Fruit fly (Drosophila melanogaster) whole organism, embryonic: Measurements from ENCODE around the gene CG5850.

Source experiments
- Abd-B ChIP-seq: fragments of 200-800 bp; sonication (Bioruptor generic); optimal IDR thresholded peaks from 2 replicates; lab custom pipeline; 2018; ENCODE audit warnings: missing biosample characterization, mild to moderate bottlenecking, missing genetic modification characterization, moderate library complexity
- Ada2b ChIP-seq: fragments of 200-800 bp; sonication (Bioruptor generic); IDR thresholded peaks from 2 replicates; pipeline ENCODE4 v1.3.6; 2022; ENCODE audit warnings: missing biosample characterization, missing genetic modification characterization
- Antp ChIP-seq: fragments of 200-800 bp; sonication (Bioruptor generic); optimal IDR thresholded peaks from 3 replicates; lab custom pipeline; 2016; ENCODE audit warnings: missing biosample characterization, missing genetic modification characterization
- CG10209 ChIP-seq: fragments of 200-800 bp; sonication (Bioruptor generic); optimal IDR thresholded peaks from 3 replicates; lab custom pipeline; 2017; ENCODE audit warnings: missing biosample characterization, mild to moderate bottlenecking, missing genetic modification characterization, missing genetic modification reagents
- CG11696 ChIP-seq: fragments of 200-800 bp; sonication (Bioruptor generic); IDR thresholded peaks from 2 replicates; pipeline ENCODE4 v1.3.6; 2022; ENCODE audit warnings: missing biosample characterization, missing genetic modification characterization
- CG12299 ChIP-seq: fragments of 200-800 bp; sonication (Bioruptor generic); optimal IDR thresholded peaks from 2 replicates; lab custom pipeline; 2018; ENCODE audit warnings: missing biosample characterization, mild to moderate bottlenecking, missing genetic modification characterization
- CG12391 ChIP-seq: fragments of 200-800 bp; sonication (Bioruptor generic); optimal IDR thresholded peaks from 3 replicates; lab custom pipeline; 2018; ENCODE audit warnings: missing biosample characterization, mild to moderate bottlenecking, missing genetic modification characterization, moderate library complexity
- CG13296 ChIP-seq: fragments of 200-800 bp; sonication (Bioruptor generic); optimal IDR thresholded peaks from 3 replicates; lab custom pipeline; 2018; ENCODE audit warnings: missing biosample characterization, mild to moderate bottlenecking, missing genetic modification characterization
- CG14710 ChIP-seq: fragments of 200-800 bp; sonication (Bioruptor generic); optimal IDR thresholded peaks from 3 replicates; lab custom pipeline; 2019; ENCODE audit warnings: missing biosample characterization, mild to moderate bottlenecking, missing genetic modification characterization, moderate library complexity
- CG14965 ChIP-seq: fragments of 200-800 bp; sonication (Bioruptor generic); optimal IDR thresholded peaks from 2 replicates; lab custom pipeline; 2016; ENCODE audit warnings: missing biosample characterization, missing genetic modification characterization, borderline replicate concordance
- CG15514 ChIP-seq: fragments of 200-800 bp; sonication (Bioruptor generic); optimal IDR thresholded peaks from 3 replicates; lab custom pipeline; 2017; ENCODE audit warnings: missing biosample characterization, missing genetic modification characterization, mild to moderate bottlenecking, moderate library complexity, missing genetic modification reagents
- CG1602 ChIP-seq: fragments of 200-800 bp; sonication (Bioruptor generic); optimal IDR thresholded peaks from 3 replicates; lab custom pipeline; 2016; ENCODE audit warnings: missing biosample characterization, missing genetic modification characterization
- CG16863 ChIP-seq: fragments of 200-800 bp; sonication (Bioruptor generic); optimal IDR thresholded peaks from 3 replicates; lab custom pipeline; 2016; ENCODE audit warnings: missing biosample characterization, missing genetic modification characterization
- CG17829 ChIP-seq: fragments of 200-800 bp; optimal IDR thresholded peaks from 2 replicates; lab custom pipeline; 2019; ENCODE audit warnings: missing biosample characterization, mild to moderate bottlenecking, missing genetic modification characterization, moderate library complexity
- CG18476 ChIP-seq: fragments of 200-800 bp; sonication (Bioruptor generic); optimal IDR thresholded peaks from 2 replicates; lab custom pipeline; 2016; ENCODE audit warnings: missing biosample characterization, mild to moderate bottlenecking, missing genetic modification characterization
- CG34224 ChIP-seq: fragments of 200-800 bp; sonication (Bioruptor generic); IDR thresholded peaks from 3 replicates; pipeline ENCODE4 v1.3.6; 2022; ENCODE audit warnings: missing biosample characterization, missing genetic modification characterization; ENCODE audit not compliant: partially characterized antibody
- CG3847 ChIP-seq: fragments of 200-800 bp; sonication (Bioruptor generic); IDR thresholded peaks from 2 replicates; pipeline ENCODE4 v1.3.6; 2022; ENCODE audit warnings: missing biosample characterization, missing genetic modification characterization
- CG43689 ChIP-seq: fragments of 200-800 bp; sonication (Bioruptor generic); IDR thresholded peaks from 2 replicates; pipeline ENCODE4 v1.3.6; 2022; ENCODE audit warnings: missing biosample characterization, missing genetic modification characterization
- CG7372 ChIP-seq: fragments of 200-800 bp; sonication (Bioruptor generic); IDR thresholded peaks from 2 replicates; pipeline ENCODE4 v1.3.6; 2022; ENCODE audit warnings: missing biosample characterization, missing genetic modification characterization
- CG9215 ChIP-seq: fragments of 200-800 bp; sonication (Bioruptor generic); IDR thresholded peaks from 2 replicates; pipeline ENCODE4 v1.3.6; 2022; ENCODE audit warnings: missing biosample characterization, missing genetic modification characterization
- CG9727 ChIP-seq: fragments of 200-800 bp; sonication (Bioruptor generic); optimal IDR thresholded peaks from 3 replicates; lab custom pipeline; 2017; ENCODE audit warnings: missing biosample characterization, mild to moderate bottlenecking, missing genetic modification characterization
- CG9797 ChIP-seq: fragments of 200-800 bp; sonication (Bioruptor generic); optimal IDR thresholded peaks from 3 replicates; lab custom pipeline; 2018; ENCODE audit warnings: missing biosample characterization, mild to moderate bottlenecking, missing genetic modification characterization
- CG9876 ChIP-seq: fragments of 200-800 bp; sonication (Bioruptor generic); optimal IDR thresholded peaks from 2 replicates; lab custom pipeline; 2016; ENCODE audit warnings: missing biosample characterization, missing genetic modification characterization
- CG9932 ChIP-seq: fragments of 200-800 bp; sonication (Bioruptor generic); IDR thresholded peaks from 2 replicates; pipeline ENCODE4 v1.3.6; 2022; ENCODE audit warnings: missing biosample characterization, missing genetic modification characterization
- Dbx ChIP-seq: fragments of 200-800 bp; sonication (Bioruptor generic); IDR thresholded peaks from 3 replicates; pipeline ENCODE4 v1.3.6; 2022; ENCODE audit warnings: missing biosample characterization, missing genetic modification characterization
- Dll ChIP-seq: fragments of 200-800 bp; sonication (Bioruptor generic); IDR thresholded peaks from 4 replicates; pipeline ENCODE4 v1.3.6; 2022; ENCODE audit warnings: missing biosample characterization, missing genetic modification characterization; ENCODE audit not compliant: partially characterized antibody
- Dp ChIP-seq: fragments of 200-800 bp; sonication (Bioruptor generic); optimal IDR thresholded peaks from 2 replicates; lab custom pipeline; 2018; ENCODE audit warnings: missing biosample characterization, mild to moderate bottlenecking, missing genetic modification characterization, moderate library complexity
- GATAe ChIP-seq: fragments of 200-800 bp; sonication (Bioruptor generic); conservative IDR thresholded peaks from 2 replicates; pipeline ENCODE4 v1.3.6; 2022; ENCODE audit warnings: missing biosample characterization, missing genetic modification characterization
- Hand ChIP-seq: fragments of 200-800 bp; sonication (Bioruptor generic); optimal IDR thresholded peaks from 2 replicates; lab custom pipeline; 2017; ENCODE audit warnings: mild to moderate bottlenecking, missing biosample characterization, missing genetic modification reagents, missing genetic modification characterization
- HmgZ ChIP-seq: fragments of 200-800 bp; sonication (Bioruptor generic); optimal IDR thresholded peaks from 2 replicates; lab custom pipeline; 2018; ENCODE audit warnings: missing biosample characterization, mild to moderate bottlenecking, missing genetic modification characterization
- Hmr ChIP-seq: fragments of 200-800 bp; sonication (Bioruptor generic); optimal IDR thresholded peaks from 3 replicates; lab custom pipeline; 2017; ENCODE audit warnings: mild to moderate bottlenecking, missing biosample characterization, missing genetic modification reagents, missing genetic modification characterization
- MESR4 ChIP-seq: fragments of 200-800 bp; sonication (Bioruptor generic); optimal IDR thresholded peaks from 2 replicates; lab custom pipeline; 2018; ENCODE audit warnings: missing biosample characterization, mild to moderate bottlenecking, missing genetic modification characterization, moderate library complexity
- Opbp ChIP-seq: fragments of 200-800 bp; sonication (Bioruptor generic); IDR thresholded peaks from 3 replicates; pipeline ENCODE4 v1.3.6; 2022; ENCODE audit warnings: missing biosample characterization, missing genetic modification characterization; ENCODE audit not compliant: partially characterized antibody
- Rfx ChIP-seq: fragments of 200-800 bp; sonication (Bioruptor generic); IDR thresholded peaks from 2 replicates; pipeline ENCODE4 v1.3.6; 2022; ENCODE audit warnings: missing biosample characterization, missing genetic modification characterization
- Sin3A ChIP-seq: fragments of >200 bp; optimal IDR thresholded peaks from 2 replicates; lab custom pipeline; 2018
- TFAM ChIP-seq: fragments of 200-800 bp; sonication (Bioruptor generic); optimal IDR thresholded peaks from 2 replicates; lab custom pipeline; 2017; ENCODE audit warnings: missing biosample characterization, missing genetic modification characterization, inconsistent platforms
- Usf ChIP-seq: fragments of 200-800 bp; sonication (Bioruptor generic); optimal IDR thresholded peaks from 2 replicates; lab custom pipeline; 2017; ENCODE audit warnings: missing genotype, missing biosample characterization, missing genetic modification characterization
- Xbp1 ChIP-seq: fragments of 200-800 bp; sonication (Bioruptor generic); optimal IDR thresholded peaks from 3 replicates; lab custom pipeline; 2016; ENCODE audit warnings: missing biosample characterization, mild to moderate bottlenecking, missing genetic modification characterization
- YL-1 ChIP-seq: fragments of 200-800 bp; sonication (Bioruptor generic); optimal IDR thresholded peaks from 3 replicates; lab custom pipeline; 2017; ENCODE audit warnings: missing biosample characterization, mild to moderate bottlenecking, missing genetic modification characterization
- bcd ChIP-seq: fragments of 200-800 bp; sonication (Bioruptor generic); optimal IDR thresholded peaks from 2 replicates; lab custom pipeline; 2017; ENCODE audit warnings: missing biosample characterization, mild to moderate bottlenecking, missing genetic modification characterization
- bigmax ChIP-seq: fragments of 200-800 bp; sonication (Bioruptor generic); optimal IDR thresholded peaks from 2 replicates; lab custom pipeline; 2018; ENCODE audit warnings: missing biosample characterization, mild to moderate bottlenecking, missing genetic modification characterization
- caup ChIP-seq: fragments of 200-800 bp; sonication (Bioruptor generic); optimal IDR thresholded peaks from 3 replicates; lab custom pipeline; 2017; ENCODE audit warnings: missing biosample characterization, mild to moderate bottlenecking, missing genetic modification characterization, moderate library complexity; ENCODE audit not compliant: severe bottlenecking
- dmrt11E ChIP-seq: fragments of 200-800 bp; sonication (Bioruptor generic); optimal IDR thresholded peaks from 3 replicates; lab custom pipeline; 2018; ENCODE audit warnings: missing biosample characterization, mild to moderate bottlenecking, missing genetic modification characterization, moderate library complexity
- dysf ChIP-seq: fragments of 200-800 bp; sonication (Bioruptor generic); IDR thresholded peaks from 3 replicates; pipeline ENCODE4 v1.3.6; 2022; ENCODE audit warnings: missing biosample characterization, missing genetic modification characterization
- en ChIP-seq: fragments of 200-800 bp; sonication (Bioruptor generic); optimal IDR thresholded peaks from 2 replicates; lab custom pipeline; 2016; ENCODE audit warnings: missing biosample characterization, missing genetic modification characterization
- hb ChIP-seq: fragments of 200-800 bp; sonication (Bioruptor generic); IDR thresholded peaks from 3 replicates; pipeline ENCODE4 v1.3.6; 2022; ENCODE audit warnings: missing biosample characterization, missing genetic modification characterization; ENCODE audit not compliant: partially characterized antibody
- onecut ChIP-seq: fragments of 200-800 bp; sonication (Bioruptor generic); IDR thresholded peaks from 2 replicates; pipeline ENCODE4 v1.3.6; 2022; ENCODE audit warnings: missing biosample characterization, missing genetic modification characterization
- vfl ChIP-seq: fragments of 200-800 bp; sonication (Bioruptor generic); optimal IDR thresholded peaks from 2 replicates; lab custom pipeline; 2016; ENCODE audit warnings: missing biosample characterization, missing genetic modification characterization
- vnd ChIP-seq: fragments of 200-800 bp; sonication (Bioruptor generic); IDR thresholded peaks from 3 replicates; pipeline ENCODE4 v1.3.6; 2022; ENCODE audit warnings: missing biosample characterization, missing genetic modification characterization; ENCODE audit not compliant: partially characterized antibody
- zfh2 ChIP-seq: fragments of 200-800 bp; sonication (Bioruptor generic); optimal IDR thresholded peaks from 2 replicates; lab custom pipeline; 2016; ENCODE audit warnings: missing biosample characterization, missing genetic modification characterization

The CG5850 gene

dm6 chr2L:9921401-9921800 is 42.3 kb downstream of the CG5850 start, which contains the start of gene CG4592 (continued):
- TF ChIP-seq Dll (GFP tag; lab: Robert Waterston, UW) (no peak), Dp (peak; percentile 18), CG18476 (GFP tag; lab: Kevin White, UChicago) (peak; percentile 39), CG3847 (peak; percentile 40; the same call in 1 of the 2 replicates), vnd (GFP tag; lab: Robert Waterston, UW) (no peak), CG12391 (peak; percentile 70), CG9876 (GFP tag; lab: Kevin White, UChicago) (no peak), HmgZ (tag; lab: Kevin White, UChicago) (peak; percentile 63), CG9797 (GFP tag; lab: Kevin White, UChicago) (no peak), Usf (peak; percentile 22), CG14710 (tag; lab: Kevin White, UChicago) (peak; percentile 52), CG11696 (GFP tag; lab: Robert Waterston, UW) (peak; percentile 49; the same call in 1 of the 2 replicates), CG14965 (GFP tag; lab: Kevin White, UChicago) (no peak), Abd-B (GFP tag; lab: Kevin White, UChicago) (no peak), en (no peak), CG10209 (GFP tag; lab: Kevin White, UChicago) (peak; percentile 58), CG15514 (GFP tag; lab: Kevin White, UChicago) (peak; percentile 46), Hand (GFP tag; lab: Kevin White, UChicago) (peak; percentile 6), CG34224 (GFP tag; lab: Robert Waterston, UW) (0 out of 3 replicates have a peak, but pooled peaks have one; percentile 29), dmrt11E (peak; percentile 48), Hmr (GFP tag; lab: Kevin White, UChicago) (peak; percentile 67), YL-1 (GFP tag; lab: Kevin White, UChicago) (peak; percentile 19), Rfx (GFP tag; lab: Robert Waterston, UW) (peak; percentile 83), Ada2b (GFP tag; lab: Robert Waterston, UW) (peak; percentile 66), onecut (GFP tag; lab: Robert Waterston, UW) (peak; percentile 63), Dbx (GFP tag; lab: Robert Waterston, UW) (peak; percentile 66; the same call in 2 of the 3 replicates), TFAM (GFP tag; lab: Kevin White, UChicago) (no peak), CG16863 (GFP tag; lab: Kevin White, UChicago) (peak; percentile 39), Opbp (no peak), zfh2 (GFP tag; lab: Kevin White, UChicago) (peak; percentile 30), Sin3A (lab: Kevin White, UChicago) (no peak), vfl (GFP tag; lab: Kevin White, UChicago) (peak; percentile 60), CG43689 (no peak), CG12299 (tag; lab: Kevin White, UChicago) (peak; percentile 19), CG7372 (GFP tag; lab: Robert Waterston, UW) (no peak), Antp (GFP tag; lab: Kevin White, UChicago) (peak; percentile 8), bcd (GFP tag; lab: Kevin White, UChicago) (peak; percentile 59), CG13296 (GFP tag; lab: Kevin White, UChicago) (peak; percentile 52), CG17829 (tag; lab: Kevin White, UChicago) (peak; percentile 65), MESR4 (peak; percentile 21), CG1602 (peak; percentile 8), GATAe (no peak), CG9215 (no peak), Xbp1 (GFP tag; lab: Kevin White, UChicago) (peak; percentile 64), caup (GFP tag; lab: Kevin White, UChicago) (peak; percentile 66), hb (GFP tag; lab: Robert Waterston, UW) (no peak), dysf (GFP tag; lab: Robert Waterston, UW) (peak; percentile 74), bigmax (peak; percentile 60), CG9727 (GFP tag; lab: Kevin White, UChicago) (peak; percentile 64), CG9932 (GFP tag; lab: Robert Waterston, UW) (peak; percentile 57)
